Worm (Caenorhabditis elegans) whole organism, mixed stage, embryonic: ENCODE results near the gene C18A11.3.

Experiments used
- M03D4.4 ChIP-seq: sonication (generic microtip); optimal IDR thresholded peaks from 2 replicates; lab custom pipeline; 2017; ENCODE audit warnings: mild to moderate bottlenecking, missing genetic modification characterization, missing compliant biosample characterization
- bed-3 ChIP-seq: fragments of 200-800 bp; sonication (Bioruptor generic); optimal IDR thresholded peaks from 3 replicates; lab custom pipeline; 2018; ENCODE audit warnings: mild to moderate bottlenecking, missing genetic modification characterization, moderate library complexity, missing compliant biosample characterization
- blmp-1 ChIP-seq: fragments of 150-350 bp; optimal IDR thresholded peaks from 2 replicates; lab custom pipeline; 2014; ENCODE audit warnings: missing biosample characterization, missing genetic modification characterization
- ceh-39 ChIP-seq: fragments of 150-350 bp; optimal IDR thresholded peaks from 2 replicates; lab custom pipeline; 2014; ENCODE audit warnings: missing biosample characterization, missing genetic modification characterization
- ceh-43 ChIP-seq: fragments of 200-800 bp; sonication (Bioruptor generic); optimal IDR thresholded peaks from 2 replicates; lab custom pipeline; 2018; ENCODE audit warnings: mild to moderate bottlenecking, missing genetic modification characterization, moderate library complexity, missing compliant biosample characterization
- ceh-83 ChIP-seq: fragments of 200-800 bp; sonication (Bioruptor generic); optimal IDR thresholded peaks from 2 replicates; lab custom pipeline; 2018; ENCODE audit warnings: mild to moderate bottlenecking, missing genetic modification characterization, missing compliant biosample characterization
- ces-1 ChIP-seq: fragments of 150-350 bp; optimal IDR thresholded peaks from 2 replicates; lab custom pipeline; 2014; ENCODE audit warnings: missing biosample characterization, missing genetic modification reagents, missing genetic modification characterization
- cnd-1 ChIP-seq: fragments of 200-800 bp; sonication (Bioruptor generic); optimal IDR thresholded peaks from 2 replicates; lab custom pipeline; 2018; ENCODE audit warnings: mild to moderate bottlenecking, missing genetic modification characterization, missing compliant biosample characterization
- elt-1 ChIP-seq: sonication (generic microtip); optimal IDR thresholded peaks from 2 replicates; lab custom pipeline; 2017; ENCODE audit warnings: missing genetic modification characterization, mild to moderate bottlenecking, missing compliant biosample characterization, antibody characterized with exemption, moderate library complexity, borderline replicate concordance; ENCODE audit not compliant: insufficient read depth
- elt-3 ChIP-seq: fragments of 150-350 bp; optimal IDR thresholded peaks from 2 replicates; lab custom pipeline; 2014; ENCODE audit warnings: missing biosample characterization, missing genetic modification characterization
- flh-1 ChIP-seq: fragments of 200-800 bp; sonication (Bioruptor generic); optimal IDR thresholded peaks from 2 replicates; lab custom pipeline; 2018; ENCODE audit warnings: mild to moderate bottlenecking, missing genetic modification characterization, moderate library complexity, missing compliant biosample characterization
- ham-2 ChIP-seq: fragments of 200-800 bp; sonication (Bioruptor generic); optimal IDR thresholded peaks from 2 replicates; lab custom pipeline; 2018; ENCODE audit warnings: mild to moderate bottlenecking, missing genetic modification characterization, missing compliant biosample characterization
- hlh-1 ChIP-seq: fragments of 150-350 bp; optimal IDR thresholded peaks from 2 replicates; lab custom pipeline; 2014; ENCODE audit warnings: missing biosample characterization, missing genetic modification reagents, missing genetic modification characterization
- lin-13 ChIP-seq: fragments of 150-350 bp; optimal IDR thresholded peaks from 2 replicates; lab custom pipeline; 2014; ENCODE audit warnings: missing biosample characterization, missing genetic modification characterization
- lin-32 ChIP-seq: fragments of 200-800 bp; sonication (Bioruptor generic); optimal IDR thresholded peaks from 2 replicates; lab custom pipeline; 2018; ENCODE audit warnings: mild to moderate bottlenecking, missing genetic modification characterization, missing compliant biosample characterization
- lsy-2 ChIP-seq: fragments of 150-350 bp; optimal IDR thresholded peaks from 2 replicates; lab custom pipeline; 2014; ENCODE audit warnings: missing biosample characterization, missing genetic modification characterization
- mab-5 ChIP-seq: fragments of 150-350 bp; optimal IDR thresholded peaks from 2 replicates; lab custom pipeline; 2014; ENCODE audit warnings: missing biosample characterization, missing genetic modification characterization
- mep-1 ChIP-seq: fragments of 150-350 bp; optimal IDR thresholded peaks from 2 replicates; lab custom pipeline; 2017; ENCODE audit warnings: missing biosample characterization, missing genetic modification reagents, missing genetic modification characterization, inconsistent platforms
- nhr-12 ChIP-seq: fragments of 150-350 bp; optimal IDR thresholded peaks from 2 replicates; lab custom pipeline; 2014; ENCODE audit warnings: missing biosample characterization, missing genetic modification characterization
- nhr-2 ChIP-seq: fragments of 150-350 bp; optimal IDR thresholded peaks from 2 replicates; lab custom pipeline; 2014; ENCODE audit warnings: missing biosample characterization, missing genetic modification characterization
- nhr-237 ChIP-seq: fragments of 150-350 bp; optimal IDR thresholded peaks from 2 replicates; lab custom pipeline; 2014; ENCODE audit warnings: missing biosample characterization, missing genetic modification characterization
- nhr-28 ChIP-seq: fragments of 150-350 bp; optimal IDR thresholded peaks from 2 replicates; lab custom pipeline; 2014; ENCODE audit warnings: missing biosample characterization, missing genetic modification characterization
- nhr-76 ChIP-seq: sonication (generic microtip); optimal IDR thresholded peaks from 2 replicates; lab custom pipeline; 2017; ENCODE audit warnings: missing biosample characterization, missing genetic modification characterization
- pha-4 ChIP-seq: fragments of 150-350 bp; optimal IDR thresholded peaks from 2 replicates; lab custom pipeline; 2018; ENCODE audit warnings: missing biosample characterization, missing genetic modification reagents, missing genetic modification characterization
- sptf-1 ChIP-seq: sonication (generic microtip); optimal IDR thresholded peaks from 2 replicates; lab custom pipeline; 2017; ENCODE audit warnings: mild to moderate bottlenecking, missing genetic modification characterization, moderate library complexity, missing compliant biosample characterization
- tbx-8 ChIP-seq: fragments of 200-800 bp; sonication (Bioruptor generic); optimal IDR thresholded peaks from 2 replicates; lab custom pipeline; 2018; ENCODE audit warnings: mild to moderate bottlenecking, missing genetic modification characterization, moderate library complexity, missing compliant biosample characterization
- unc-120 ChIP-seq: sonication (generic microtip); optimal IDR thresholded peaks from 2 replicates; lab custom pipeline; 2017; ENCODE audit warnings: missing genetic modification characterization, missing compliant biosample characterization; ENCODE audit not compliant: poor library complexity, severe bottlenecking
- unc-62 ChIP-seq: fragments of 150-350 bp; optimal IDR thresholded peaks from 2 replicates; lab custom pipeline; 2014; ENCODE audit warnings: missing biosample characterization, missing genetic modification reagents, missing genetic modification characterization
- zip-8 ChIP-seq: fragments of 150-350 bp; optimal IDR thresholded peaks from 2 replicates; lab custom pipeline; 2014; ENCODE audit warnings: missing biosample characterization, missing genetic modification characterization
- ztf-11 ChIP-seq: fragments of 150-350 bp; optimal IDR thresholded peaks from 2 replicates; lab custom pipeline; 2014; ENCODE audit warnings: missing biosample characterization, missing genetic modification characterization

C18A11.3 gene

DNA sequence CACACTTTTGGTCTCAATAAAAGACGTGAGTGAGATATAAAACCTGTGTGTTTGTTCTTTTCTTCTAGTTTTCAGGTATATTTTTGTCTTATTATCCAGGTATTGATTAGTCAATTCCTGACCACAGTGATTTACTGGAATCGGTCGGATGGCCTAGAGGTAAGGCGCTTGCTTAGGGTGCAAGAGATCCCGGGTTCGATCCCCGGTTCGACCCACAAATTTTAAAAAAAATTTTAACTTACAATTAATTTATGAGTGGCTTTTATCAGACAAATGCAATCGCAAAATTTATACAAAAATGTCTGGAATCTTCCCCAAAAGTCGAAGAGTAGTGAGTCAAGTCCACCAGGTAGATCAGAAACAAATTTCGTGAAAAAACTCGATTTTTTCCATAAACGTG lies 23.6 kb upstream of the C18A11.3 start:
- TF ChIP-seq nhr-237 (no peak), sptf-1 (tag; lab: Kevin White, UChicago) (no peak), zip-8 (tag; lab: Kevin White, UChicago) (no peak), ceh-83 (GFP tag; lab: Kevin White, UChicago) (no peak), lsy-2 (tag; lab: Kevin White, UChicago) (no peak), mab-5 (no peak), flh-1 (GFP tag; lab: Kevin White, UChicago) (no peak)

DNA sequence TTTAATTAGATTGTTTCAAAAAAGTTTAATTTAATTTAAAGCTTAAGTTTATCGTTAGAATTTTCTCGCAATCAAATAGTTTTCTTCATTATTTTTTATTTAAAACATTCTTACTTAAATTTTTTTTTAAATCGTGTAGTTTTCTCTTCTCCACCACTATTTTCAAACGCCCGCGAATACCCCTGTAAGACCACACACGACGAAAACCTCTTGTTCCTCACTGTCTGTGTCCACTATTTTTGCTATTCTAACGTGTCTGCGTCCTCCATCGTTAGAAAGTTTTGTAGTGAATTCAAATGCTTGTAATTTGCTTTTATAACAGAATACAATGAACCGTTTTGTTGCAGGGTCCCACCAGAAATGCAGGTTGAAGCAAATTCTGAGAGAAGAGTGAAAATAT lies 20.0 kb upstream of the C18A11.3 start, which contains the start of gene xol-1:
Gene xol-1, plus strand, starts transcription at position 347 of the 400 bp plus-strand sequence.
- TF ChIP-seq mep-1 (tag; lab: Kevin White, UChicago): peak; percentile 6
- no peak for TF ChIP-seq elt-3 (tag; lab: Kevin White, UChicago)

DNA sequence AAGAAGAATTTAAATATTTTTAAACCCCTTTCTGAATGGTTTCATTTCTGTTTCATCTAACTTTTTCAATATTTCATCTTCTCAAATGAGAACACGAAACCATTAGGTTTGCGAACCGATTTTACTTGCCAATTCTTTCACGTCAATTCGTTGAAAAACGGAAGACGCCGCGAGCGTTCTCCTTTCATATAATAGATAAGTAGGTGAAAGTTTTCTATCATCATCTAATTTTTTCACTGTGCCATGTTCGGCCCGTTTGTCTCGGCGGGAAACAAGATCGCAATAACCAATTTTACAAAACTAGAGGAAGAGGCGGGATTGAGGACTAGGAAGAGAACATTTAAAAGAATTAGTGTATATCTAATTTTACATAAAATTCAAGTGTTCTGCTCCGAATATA lies 15.8 kb upstream of the C18A11.3 start, which contains the start of gene C18A11.4:
Gene C18A11.4, plus strand, starts transcription at position 367 of the 400 bp plus-strand sequence.
- TF ChIP-seq ces-1 (GFP tag; lab: Kevin White, UChicago): no peak
- no peak for TF ChIP-seq nhr-76 (tag; lab: Kevin White, UChicago)
- TF ChIP-seq lin-13 (tag; lab: Kevin White, UChicago): no peak
- no peak for TF ChIP-seq pha-4 (tag; lab: Kevin White, UChicago)
- no peak for TF ChIP-seq ceh-39 (tag; lab: Kevin White, UChicago)
- TF ChIP-seq elt-1 (tag; lab: Kevin White, UChicago): no peak
- TF ChIP-seq nhr-237: no peak
- TF ChIP-seq ceh-43: no peak
- no peak for TF ChIP-seq ceh-83 (GFP tag; lab: Kevin White, UChicago)
- no peak for TF ChIP-seq unc-62 (GFP tag; lab: Kevin White, UChicago)
- no peak for TF ChIP-seq flh-1 (GFP tag; lab: Kevin White, UChicago)
- no peak for TF ChIP-seq lin-32 (GFP tag; lab: Kevin White, UChicago)
- TF ChIP-seq zip-8 (tag; lab: Kevin White, UChicago): no peak
- no peak for TF ChIP-seq nhr-28 (tag; lab: Kevin White, UChicago)
- no peak for TF ChIP-seq ztf-11 (tag; lab: Kevin White, UChicago)
- no peak for TF ChIP-seq nhr-12
- no peak for TF ChIP-seq ham-2 (GFP tag; lab: Kevin White, UChicago)
- TF ChIP-seq tbx-8: no peak
- TF ChIP-seq elt-3 (tag; lab: Kevin White, UChicago): no peak
- no peak for TF ChIP-seq blmp-1 (tag; lab: Kevin White, UChicago)

DNA sequence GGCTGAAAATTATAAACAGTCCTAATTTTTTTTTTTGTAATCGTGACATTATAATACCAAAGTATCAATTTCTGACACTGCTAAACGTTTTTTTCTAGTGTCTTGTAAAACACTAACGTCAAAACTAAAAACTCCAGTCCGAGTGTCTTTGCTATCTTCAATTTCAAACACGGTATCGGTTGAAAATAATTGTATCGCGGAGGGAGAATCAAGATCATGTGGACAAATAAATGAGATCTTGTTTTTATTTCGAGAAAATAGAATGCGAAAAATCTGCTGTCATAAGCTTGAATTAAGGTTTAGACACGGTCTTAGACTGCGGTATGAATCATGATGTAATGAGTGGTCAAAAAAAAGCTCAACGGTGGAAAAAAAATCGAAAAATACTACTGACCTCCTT lies 12.3 kb upstream of the C18A11.3 start:
- TF ChIP-seq ces-1 (GFP tag; lab: Kevin White, UChicago) (no peak), unc-62 (GFP tag; lab: Kevin White, UChicago) (no peak), nhr-237 (no peak), flh-1 (GFP tag; lab: Kevin White, UChicago) (no peak), ceh-39 (tag; lab: Kevin White, UChicago) (no peak), mep-1 (tag; lab: Kevin White, UChicago) (no peak), hlh-1 (tag; lab: Kevin White, UChicago) (no peak), nhr-12 (no peak), lin-32 (GFP tag; lab: Kevin White, UChicago) (no peak), ztf-11 (tag; lab: Kevin White, UChicago) (no peak), nhr-2 (tag; lab: Kevin White, UChicago) (no peak), sptf-1 (tag; lab: Kevin White, UChicago) (no peak), nhr-76 (tag; lab: Kevin White, UChicago) (no peak), bed-3 (GFP tag; lab: Kevin White, UChicago) (no peak), tbx-8 (no peak)

DNA sequence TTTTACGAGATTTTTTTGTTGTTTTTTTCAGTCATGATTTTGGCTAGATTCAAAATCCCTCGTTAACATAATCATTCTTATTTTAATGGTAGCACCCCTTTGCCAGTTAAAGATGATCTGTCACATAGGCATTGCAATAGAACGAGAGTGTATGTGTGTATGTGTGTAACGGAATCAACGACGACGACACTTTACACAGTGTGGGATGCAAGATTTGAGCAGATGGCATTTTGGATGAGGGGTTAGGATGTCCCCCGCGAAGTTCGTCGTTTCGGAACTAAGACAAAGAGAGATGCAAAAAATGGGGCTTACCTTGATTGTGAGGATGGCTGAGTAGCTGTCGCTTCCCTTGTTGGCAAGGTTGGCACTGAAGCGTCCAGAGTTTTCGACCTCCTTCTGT lies 8.9 kb upstream of the C18A11.3 start:
- TF ChIP-seq M03D4.4 (no peak), tbx-8 (no peak), unc-62 (GFP tag; lab: Kevin White, UChicago) (peak; percentile 63), unc-120 (tag; lab: Kevin White, UChicago) (peak; percentile 76), hlh-1 (tag; lab: Kevin White, UChicago) (peak; percentile 82), elt-3 (tag; lab: Kevin White, UChicago) (no peak), cnd-1 (tag; lab: Kevin White, UChicago) (peak; percentile 12)
